Worm (Caenorhabditis elegans) whole organism, L4 larva: ENCODE results near the gene ZC155.2.

Experiments
- ama-1 ChIP-seq: fragments of 150-350 bp; optimal IDR thresholded peaks from 2 replicates; lab custom pipeline; 2014; ENCODE audit warnings: inconsistent platforms, mixed read lengths
- daf-12 ChIP-seq: fragments of 150-350 bp; optimal IDR thresholded peaks from 2 replicates; lab custom pipeline; 2014; ENCODE audit warnings: missing biosample characterization, missing genetic modification reagents, missing genetic modification characterization
- dpl-1 ChIP-seq: fragments of 150-350 bp; optimal IDR thresholded peaks from 2 replicates; lab custom pipeline; 2014; ENCODE audit warnings: missing biosample characterization, missing genetic modification reagents, missing genetic modification characterization
- jun-1 ChIP-seq: fragments of 150-350 bp; optimal IDR thresholded peaks from 2 replicates; lab custom pipeline; 2014; ENCODE audit warnings: missing biosample characterization, missing genetic modification reagents, missing genetic modification characterization
- lin-15B ChIP-seq: fragments of 150-350 bp; sonication (generic microtip); optimal IDR thresholded peaks from 3 replicates; lab custom pipeline; 2014; ENCODE audit warnings: missing biosample characterization, missing genetic modification characterization
- lin-29 ChIP-seq: fragments of 200-800 bp; sonication (Bioruptor generic); IDR thresholded peaks from 2 replicates; pipeline ENCODE4 v1.3.6; 2022; ENCODE audit warnings: missing genetic modification reagents, missing genetic modification characterization, missing compliant biosample characterization
- lin-39 ChIP-seq: fragments of 150-350 bp; optimal IDR thresholded peaks from 2 replicates; lab custom pipeline; 2014; ENCODE audit warnings: missing biosample characterization, missing genetic modification reagents, missing genetic modification characterization
- mes-2 ChIP-seq: sonication (generic microtip); optimal IDR thresholded peaks from 2 replicates; lab custom pipeline; 2016; ENCODE audit warnings: missing genotype, mild to moderate bottlenecking, missing genetic modification characterization, missing compliant biosample characterization; ENCODE audit not compliant: poor library complexity, severe bottlenecking
- nhr-41 ChIP-seq: fragments of 200-800 bp; sonication (Bioruptor generic); IDR thresholded peaks from 2 replicates; pipeline ENCODE4 v1.3.6; 2022; ENCODE audit warnings: missing genetic modification reagents, missing genetic modification characterization, missing compliant biosample characterization
- pha-4 ChIP-seq, 2 experiments: fragments of 150-350 bp in 1 of 2; fragments of 200-800 bp in 1 of 2; sonication (Bioruptor generic) in 1 of 2; IDR thresholded peaks in 1 of 2; optimal IDR thresholded peaks in 1 of 2; 2 replicates each; pipeline versions ENCODE4 v1.3.6 to Lab custom; 2014 to 2022; ENCODE audit warnings: missing genetic modification characterization in 2 of 2, missing genetic modification reagents in 2 of 2, missing biosample characterization in 1 of 2, missing compliant biosample characterization in 1 of 2
- unc-130 ChIP-seq: sonication (generic microtip); optimal IDR thresholded peaks from 2 replicates; lab custom pipeline; 2016; ENCODE audit warnings: missing genetic modification reagents, missing genetic modification characterization, missing compliant biosample characterization

DNA sequence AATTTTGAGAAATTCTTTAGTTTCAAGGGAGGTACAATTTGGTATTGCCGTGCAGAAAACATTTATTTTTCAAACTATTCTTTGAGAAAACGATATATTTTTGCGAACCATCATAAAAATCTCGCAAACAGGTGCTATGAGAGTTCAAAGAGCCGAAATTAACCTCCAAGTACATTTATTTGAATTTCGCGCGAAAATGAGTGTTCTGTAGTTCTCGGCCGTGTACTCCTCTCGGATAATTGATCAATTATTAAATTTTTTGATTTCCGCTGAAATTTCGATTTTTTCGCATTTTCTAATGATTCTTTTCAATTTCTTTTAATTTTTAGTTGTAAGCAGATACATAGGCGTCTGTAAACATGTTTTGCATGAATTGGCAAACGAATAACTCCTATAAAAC lies 28.6 kb upstream of the ZC155.2 start:
- TF ChIP-seq pha-4 (GFP tag; IDR thresholded peaks at IDR 0.05; lab: Robert Waterston, UW) (no peak), pha-4 (tag; optimal IDR thresholded peaks at IDR 0.05; lab: Kevin White, UChicago) (no peak), dpl-1 (GFP tag; lab: Kevin White, UChicago) (peak; percentile 88), jun-1 (no peak), ama-1 (lab: Kevin White, UChicago) (no peak), unc-130 (no peak), lin-39 (tag; lab: Kevin White, UChicago) (no peak), nhr-41 (no peak), lin-29 (no peak), mes-2 (tag; lab: Kevin White, UChicago) (peak; percentile 88), daf-12 (no peak), lin-15B (tag; lab: Kevin White, UChicago) (no peak)
